Worm (Caenorhabditis elegans): ENCODE results near the gene anoh-1.

anoh-1 gene

ce11 chrIII:13246265-13246664 lies at the start of gene anoh-1:
Gene anoh-1, plus strand, starts transcription at chrIII:13246565.
- no peak for TF ChIP-seq ceh-9 (tag; optimal IDR thresholded peaks at IDR 0.05)
- TF ChIP-seq aly-2 (tag; optimal IDR thresholded peaks at IDR 0.05) = no peak
- no peak for TF ChIP-seq elt-3 (tag; optimal IDR thresholded peaks at IDR 0.05)
- TF ChIP-seq ztf-4 (tag; optimal IDR thresholded peaks at IDR 0.05) = no peak
- TF ChIP-seq nhr-77 (tag; optimal IDR thresholded peaks at IDR 0.05) = no peak
- no peak for TF ChIP-seq unc-62 (GFP tag; optimal IDR thresholded peaks at IDR 0.05)
- no peak for TF ChIP-seq lsy-12 (tag; optimal IDR thresholded peaks at IDR 0.05)
- TF ChIP-seq nhr-28 (tag; optimal IDR thresholded peaks at IDR 0.05) = no peak
- no peak for TF ChIP-seq mml-1 (tag; optimal IDR thresholded peaks at IDR 0.05)
- TF ChIP-seq fos-1 (tag; optimal IDR thresholded peaks at IDR 0.05) = no peak
- TF ChIP-seq nhr-43 (tag; optimal IDR thresholded peaks at IDR 0.05; ENCODE audit: poor library complexity, severe bottlenecking) = no peak
- no peak for TF ChIP-seq R02D3.7 (tag; optimal IDR thresholded peaks at IDR 0.05)
- TF ChIP-seq daf-12 (tag; optimal IDR thresholded peaks at IDR 0.05) = no peak
- TF ChIP-seq skn-1 (tag; optimal IDR thresholded peaks at IDR 0.05) = no peak
- no peak for TF ChIP-seq nhr-67 (tag; optimal IDR thresholded peaks at IDR 0.05)

DNA sequence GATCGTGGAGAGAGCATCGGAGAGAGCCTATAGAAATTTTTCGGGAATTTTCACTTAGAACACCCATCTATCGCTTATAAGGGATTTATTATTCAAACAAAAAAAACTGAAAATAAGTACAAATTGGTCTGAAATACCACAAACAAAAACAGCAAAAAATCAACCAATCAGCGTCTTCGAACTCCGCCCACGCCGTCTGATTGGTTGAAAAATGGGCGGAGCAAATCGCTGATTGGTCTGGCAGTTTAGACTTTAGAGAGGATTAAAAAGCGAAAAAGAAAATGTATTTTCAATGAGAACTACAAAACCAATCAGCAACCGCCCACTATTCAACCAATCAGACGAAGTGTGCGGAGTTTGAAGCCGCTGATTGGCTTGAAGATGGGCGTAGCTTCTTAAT lies 45.3 kb upstream of the anoh-1 start:
- peak; percentile 88 for TF ChIP-seq nfya-1 (tag; optimal IDR thresholded peaks at IDR 0.05; ENCODE audit: insufficient read depth)
- no peak for TF ChIP-seq elt-2 (tag; optimal IDR thresholded peaks at IDR 0.05)

ce11 chrIII:13201901-13202300 lies 44.5 kb upstream of the anoh-1 start:
- TF ChIP-seq nfya-1 (tag; optimal IDR thresholded peaks at IDR 0.05; ENCODE audit: insufficient read depth) = peak; percentile 92
- TF ChIP-seq ceh-82 (tag; optimal IDR thresholded peaks at IDR 0.05) = no peak
- TF ChIP-seq nhr-67 (tag; optimal IDR thresholded peaks at IDR 0.05) = no peak
- TF ChIP-seq pha-4 (tag; optimal IDR thresholded peaks at IDR 0.05) = no peak

- no peak for TF ChIP-seq nhr-67 (tag; optimal IDR thresholded peaks at IDR 0.05)
- TF ChIP-seq fkh-10 (GFP tag; optimal IDR thresholded peaks at IDR 0.05) = no peak
- TF ChIP-seq nhr-237 (tag; optimal IDR thresholded peaks at IDR 0.05) = no peak
- TF ChIP-seq snpc-4 (tag; optimal IDR thresholded peaks at IDR 0.05) = no peak
- TF ChIP-seq R02D3.7 (tag; optimal IDR thresholded peaks at IDR 0.05) = no peak
- TF ChIP-seq mdl-1 (tag; optimal IDR thresholded peaks at IDR 0.05) = no peak
- TF ChIP-seq mml-1 (tag; optimal IDR thresholded peaks at IDR 0.05) = no peak
- TF ChIP-seq ceh-16 (tag; optimal IDR thresholded peaks at IDR 0.05) = no peak
- TF ChIP-seq nhr-28 (tag; optimal IDR thresholded peaks at IDR 0.05) = no peak
- TF ChIP-seq tbx-2 (tag; optimal IDR thresholded peaks at IDR 0.05) = no peak
- no peak for TF ChIP-seq zag-1 (tag; optimal IDR thresholded peaks at IDR 0.05)
- TF ChIP-seq lin-15B (tag; optimal IDR thresholded peaks at IDR 0.05) = no peak
- no peak for TF ChIP-seq nhr-76 (tag; optimal IDR thresholded peaks at IDR 0.05)
- TF ChIP-seq ztf-4 (tag; optimal IDR thresholded peaks at IDR 0.05) = no peak
- TF ChIP-seq hmg-11 (tag; optimal IDR thresholded peaks at IDR 0.05) = no peak
- no peak for TF ChIP-seq unc-39 (tag; optimal IDR thresholded peaks at IDR 0.05)
- no peak for TF ChIP-seq nhr-25 (tag; optimal IDR thresholded peaks at IDR 0.05)
- no peak for TF ChIP-seq nhr-23 (tag; optimal IDR thresholded peaks at IDR 0.05)
- no peak for TF ChIP-seq ztf-11 (tag; optimal IDR thresholded peaks at IDR 0.05)
Measured at ce11 chrIII:13204682-13205081, 41.7 kb upstream of the anoh-1 start, which contains the start of gene Y39E4B.11. Gene Y39E4B.11, plus strand, starts transcription at chrIII:13204982.

DNA sequence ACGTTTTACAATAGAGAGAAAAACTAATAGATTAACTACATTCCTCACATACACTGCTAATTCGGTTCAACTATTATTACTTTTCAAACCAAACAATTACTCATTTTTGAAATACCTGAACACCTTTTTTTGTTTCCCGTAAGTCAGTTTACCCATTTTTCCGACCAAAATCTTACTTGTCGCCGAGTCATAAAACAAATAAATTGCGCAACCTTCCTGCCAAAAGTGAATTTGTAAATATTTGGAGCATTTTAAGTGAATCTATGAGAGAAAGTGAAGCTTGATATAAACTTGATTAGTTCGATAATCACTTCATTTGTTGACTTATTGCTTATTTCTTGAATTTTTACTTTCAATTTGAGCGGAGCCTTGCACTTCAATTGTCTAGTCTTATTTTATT lies 37.4 kb upstream of the anoh-1 start:
- TF ChIP-seq mml-1 (tag; optimal IDR thresholded peaks at IDR 0.05) (no peak), lin-39 (tag; optimal IDR thresholded peaks at IDR 0.05) (no peak), pha-4 (tag; optimal IDR thresholded peaks at IDR 0.05) (peak; percentile 57), ceh-28 (tag; optimal IDR thresholded peaks at IDR 0.05) (no peak), nhr-28 (tag; optimal IDR thresholded peaks at IDR 0.05) (no peak)

- TF ChIP-seq unc-62 (GFP tag; optimal IDR thresholded peaks at IDR 0.05) (no peak), nhr-23 (tag; optimal IDR thresholded peaks at IDR 0.05) (no peak), nhr-28 (tag; optimal IDR thresholded peaks at IDR 0.05) (no peak), mml-1 (tag; optimal IDR thresholded peaks at IDR 0.05) (no peak), jun-1 (tag; optimal IDR thresholded peaks at IDR 0.05) (no peak)
Measured at ce11 chrIII:13212366-13212765, 34.0 kb upstream of the anoh-1 start, which contains the start of gene tsp-3. Gene tsp-3, plus strand, starts transcription at chrIII:13212666.

All from whole organism, L3 larva.